Fruit fly (Drosophila melanogaster): ENCODE measurements around the gene CG18749.

The CG18749 gene

DNA sequence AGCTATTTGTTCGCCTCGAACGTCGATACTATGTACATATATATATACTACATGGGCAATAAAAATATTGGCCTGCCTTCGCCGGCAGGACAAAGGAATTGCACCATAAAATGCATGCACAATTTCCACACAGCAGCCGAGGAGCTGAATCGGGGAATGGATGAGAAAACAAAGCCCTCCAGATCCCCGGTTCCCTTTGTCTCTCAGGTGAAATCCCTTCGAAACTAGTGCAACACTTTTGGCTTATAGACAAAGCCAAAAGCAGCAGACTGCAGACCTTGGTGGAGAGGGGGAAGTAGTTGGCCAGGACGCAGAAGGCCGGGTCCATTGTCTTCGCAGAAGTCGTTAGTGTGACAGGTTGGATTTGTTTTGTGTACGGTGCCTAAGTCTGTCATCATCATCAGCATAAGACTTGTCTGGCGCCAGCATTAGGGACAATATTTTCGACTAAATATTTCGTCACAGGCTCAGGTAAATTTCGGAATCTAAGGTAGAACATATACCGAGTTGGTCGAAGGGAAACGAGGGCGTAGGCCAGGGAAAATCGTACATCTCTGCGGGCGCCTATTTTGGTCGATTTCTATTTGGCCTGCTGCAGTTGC lies 38.5 kb upstream of the CG18749 start:
- TF ChIP-seq pad (GFP tag; optimal IDR thresholded peaks at IDR 0.05), result no peak
- TF ChIP-seq ovo (GFP tag; optimal IDR thresholded peaks at IDR 0.05), result no peak
- no peak for TF ChIP-seq toe (GFP tag; optimal IDR thresholded peaks at IDR 0.05)
- no peak for TF ChIP-seq CG14711 (tag; optimal IDR thresholded peaks at IDR 0.05)
- no peak for TF ChIP-seq CG7045 (GFP tag; optimal IDR thresholded peaks at IDR 0.05)
- no peak for TF ChIP-seq bab1 (GFP tag; optimal IDR thresholded peaks at IDR 0.05)
- TF ChIP-seq kay (GFP tag; ENCODE audit: borderline replicate concordance), result no peak

DNA sequence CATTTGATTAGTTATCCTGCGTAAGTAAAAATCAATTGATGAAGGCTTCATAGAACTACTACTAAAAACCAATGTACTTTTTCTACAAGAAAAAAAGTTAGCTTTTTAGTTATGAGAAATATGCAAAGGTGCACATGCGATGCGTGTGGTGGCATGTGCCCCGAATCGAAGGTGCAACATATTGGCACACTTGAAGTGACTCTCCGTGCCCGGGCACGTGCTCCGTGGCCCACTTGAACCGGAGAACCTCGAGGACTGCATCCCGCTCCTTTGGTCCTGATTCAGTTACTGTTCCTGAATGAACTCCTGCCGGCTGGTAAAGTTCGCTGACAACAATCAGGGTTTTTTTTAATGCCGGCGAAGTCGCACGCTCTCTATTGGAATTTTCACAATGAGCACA lies 37.8 kb upstream of the CG18749 start:
- TF ChIP-seq ovo (GFP tag; optimal IDR thresholded peaks at IDR 0.05) (no peak), CG7045 (GFP tag; optimal IDR thresholded peaks at IDR 0.05) (no peak), Clk (GFP tag; optimal IDR thresholded peaks at IDR 0.05) (no peak), Crg-1 (GFP tag; optimal IDR thresholded peaks at IDR 0.05) (no peak), CG11617 (GFP tag; optimal IDR thresholded peaks at IDR 0.05) (no peak), CG7101 (tag; optimal IDR thresholded peaks at IDR 0.05) (no peak), Mnt (GFP tag; optimal IDR thresholded peaks at IDR 0.05) (no peak), CG14711 (tag; optimal IDR thresholded peaks at IDR 0.05) (no peak), toe (GFP tag; optimal IDR thresholded peaks at IDR 0.05) (no peak)

DNA sequence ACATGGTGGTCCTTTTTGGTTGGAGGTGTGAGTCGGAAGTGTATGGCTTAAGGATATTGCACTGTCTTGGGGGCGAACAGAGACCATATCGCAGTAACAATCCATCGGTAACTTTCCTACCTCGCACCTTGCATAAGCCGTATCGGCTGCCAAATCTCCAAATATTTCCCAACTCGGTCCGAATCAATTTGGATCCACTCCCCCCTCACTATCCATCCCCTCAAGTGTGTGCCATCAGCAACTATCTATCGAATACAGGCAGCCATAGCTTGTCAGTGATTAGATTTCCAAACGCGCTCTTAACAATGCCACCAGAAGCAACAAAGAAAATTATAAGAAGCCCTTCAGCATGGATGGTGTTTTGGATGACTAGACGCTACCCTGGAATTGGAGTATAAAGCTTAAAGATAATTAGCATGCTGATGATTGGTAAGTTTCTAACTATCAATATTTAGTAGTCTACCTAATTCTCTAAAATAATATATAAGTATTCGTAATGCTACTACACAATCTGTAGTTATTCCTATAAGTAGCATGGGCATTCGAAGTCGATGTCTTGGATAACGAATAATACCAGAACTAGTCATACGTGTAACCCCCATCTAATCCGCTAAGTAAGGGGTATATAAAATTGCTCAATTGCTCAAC lies 37.1 kb upstream of the CG18749 start:
- no peak for TF ChIP-seq CG12768 (GFP tag; optimal IDR thresholded peaks at IDR 0.05)
- no peak for TF ChIP-seq toe (GFP tag; optimal IDR thresholded peaks at IDR 0.05)
- TF ChIP-seq Crg-1 (GFP tag; optimal IDR thresholded peaks at IDR 0.05), result no peak
- no peak for TF ChIP-seq CG33017 (tag; optimal IDR thresholded peaks at IDR 0.05)
- TF ChIP-seq cnc (optimal IDR thresholded peaks at IDR 0.05), result no peak
- TF ChIP-seq CG11617 (GFP tag; optimal IDR thresholded peaks at IDR 0.05), result no peak
- TF ChIP-seq tj (GFP tag; optimal IDR thresholded peaks at IDR 0.05), result no peak
- no peak for TF ChIP-seq Mnt (GFP tag; optimal IDR thresholded peaks at IDR 0.05)
- TF ChIP-seq Hr96 (GFP tag; optimal IDR thresholded peaks at IDR 0.05), result no peak
- no peak for TF ChIP-seq CG5204 (GFP tag; optimal IDR thresholded peaks at IDR 0.05)
- no peak for TF ChIP-seq CG14711 (tag; optimal IDR thresholded peaks at IDR 0.05)
- no peak for TF ChIP-seq bab1 (GFP tag; optimal IDR thresholded peaks at IDR 0.05)
- TF ChIP-seq kay (GFP tag; ENCODE audit: borderline replicate concordance), result no peak
- TF ChIP-seq ovo (GFP tag; optimal IDR thresholded peaks at IDR 0.05), result no peak

- TF ChIP-seq Clk (GFP tag; optimal IDR thresholded peaks at IDR 0.05) (no peak), Crg-1 (GFP tag; optimal IDR thresholded peaks at IDR 0.05) (no peak)
These were observed 36.6 kb upstream of the CG18749 start for dm6 chr3R:8207276-8207654.

- TF ChIP-seq Crg-1 (GFP tag; optimal IDR thresholded peaks at IDR 0.05) (no peak), CG12768 (GFP tag; optimal IDR thresholded peaks at IDR 0.05) (no peak), cnc (optimal IDR thresholded peaks at IDR 0.05) (no peak), cic (GFP tag; optimal IDR thresholded peaks at IDR 0.05) (no peak), Hr96 (GFP tag; optimal IDR thresholded peaks at IDR 0.05) (no peak), tj (GFP tag; optimal IDR thresholded peaks at IDR 0.05) (no peak), CG33017 (tag; optimal IDR thresholded peaks at IDR 0.05) (no peak), CG11617 (GFP tag; optimal IDR thresholded peaks at IDR 0.05) (no peak), CG5204 (GFP tag; optimal IDR thresholded peaks at IDR 0.05) (no peak)
These were observed 35.4 kb upstream of the CG18749 start for dm6 chr3R:8208378-8209021.

- TF ChIP-seq pad (GFP tag; optimal IDR thresholded peaks at IDR 0.05) (no peak), Hr96 (GFP tag; optimal IDR thresholded peaks at IDR 0.05) (no peak)
These were observed 32.9 kb upstream of the CG18749 start for dm6 chr3R:8210837-8211488.

DNA sequence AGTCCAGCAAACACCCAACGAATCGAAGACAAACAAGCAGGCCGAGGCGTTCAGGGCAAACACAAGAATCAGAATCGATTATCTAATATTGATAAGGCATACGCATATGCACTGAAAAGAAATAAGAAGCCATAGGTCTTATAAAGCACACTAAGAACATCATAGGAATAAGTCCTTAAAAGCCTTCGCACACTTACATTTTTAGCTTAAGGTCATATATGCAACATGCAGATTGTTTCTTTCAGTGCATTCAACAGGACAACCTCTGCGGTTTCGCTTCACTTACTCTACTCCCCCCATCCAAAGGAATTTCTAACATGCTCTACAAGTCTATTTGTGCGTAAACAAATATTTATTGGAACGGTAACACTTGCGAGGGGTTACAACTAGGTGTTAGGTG lies 31.3 kb upstream of the CG18749 start:
- TF ChIP-seq CG12768 (GFP tag; optimal IDR thresholded peaks at IDR 0.05), result no peak
- TF ChIP-seq cic (GFP tag; optimal IDR thresholded peaks at IDR 0.05), result no peak
- TF ChIP-seq Hr96 (GFP tag; optimal IDR thresholded peaks at IDR 0.05), result no peak
- TF ChIP-seq Crg-1 (GFP tag; optimal IDR thresholded peaks at IDR 0.05), result no peak
- no peak for TF ChIP-seq CG11617 (GFP tag; optimal IDR thresholded peaks at IDR 0.05)
- TF ChIP-seq Mnt (GFP tag; optimal IDR thresholded peaks at IDR 0.05), result no peak
- no peak for TF ChIP-seq ovo (GFP tag; optimal IDR thresholded peaks at IDR 0.05)
- TF ChIP-seq cnc (optimal IDR thresholded peaks at IDR 0.05), result no peak
- no peak for TF ChIP-seq tj (GFP tag; optimal IDR thresholded peaks at IDR 0.05)
- TF ChIP-seq CG5204 (GFP tag; optimal IDR thresholded peaks at IDR 0.05), result no peak
- no peak for TF ChIP-seq CG7101 (tag; optimal IDR thresholded peaks at IDR 0.05)
- TF ChIP-seq CG14711 (tag; optimal IDR thresholded peaks at IDR 0.05), result no peak
- no peak for TF ChIP-seq toe (GFP tag; optimal IDR thresholded peaks at IDR 0.05)
- TF ChIP-seq CG33017 (tag; optimal IDR thresholded peaks at IDR 0.05), result no peak

All from whole organism, adult.